Fruit fly (Drosophila melanogaster) whole organism, embryonic: Measurements from ENCODE around the gene CG8372.

Source experiments
- Atf3 ChIP-seq: fragments of 200-800 bp; sonication (Bioruptor generic); optimal IDR thresholded peaks from 3 replicates; lab custom pipeline; 2016; ENCODE audit warnings: missing biosample characterization, missing genetic modification characterization
- Atf6 ChIP-seq: fragments of 200-800 bp; sonication (Bioruptor generic); IDR thresholded peaks from 2 replicates; pipeline ENCODE4 v1.3.6; 2022; ENCODE audit warnings: missing biosample characterization, missing genetic modification characterization
- B-H2 ChIP-seq: fragments of 200-800 bp; sonication (Bioruptor generic); optimal IDR thresholded peaks from 2 replicates; lab custom pipeline; 2018; ENCODE audit warnings: missing biosample characterization, mild to moderate bottlenecking, missing genetic modification characterization
- CG10274 ChIP-seq: fragments of 200-800 bp; sonication (Bioruptor generic); optimal IDR thresholded peaks from 3 replicates; lab custom pipeline; 2017; ENCODE audit warnings: missing biosample characterization, mild to moderate bottlenecking, missing genetic modification characterization
- CG10654 ChIP-seq: fragments of 200-800 bp; sonication (Bioruptor generic); optimal IDR thresholded peaks from 2 replicates; lab custom pipeline; 2016; ENCODE audit warnings: missing biosample characterization, missing genetic modification characterization
- CG10979 ChIP-seq: fragments of 200-800 bp; sonication (Bioruptor generic); optimal IDR thresholded peaks from 2 replicates; lab custom pipeline; 2018; ENCODE audit warnings: missing biosample characterization, mild to moderate bottlenecking, missing genetic modification characterization, moderate library complexity
- CG12104 ChIP-seq: fragments of 200-800 bp; sonication (Bioruptor generic); optimal IDR thresholded peaks from 3 replicates; lab custom pipeline; 2016; ENCODE audit warnings: missing biosample characterization, missing genetic modification characterization
- CG12659 ChIP-seq: fragments of 200-800 bp; sonication (Bioruptor generic); optimal IDR thresholded peaks from 3 replicates; lab custom pipeline; 2017; ENCODE audit warnings: mild to moderate bottlenecking, missing biosample characterization, missing genetic modification reagents, missing genetic modification characterization
- CG12744 ChIP-seq: fragments of 200-800 bp; sonication (Bioruptor generic); optimal IDR thresholded peaks from 2 replicates; lab custom pipeline; 2016; ENCODE audit warnings: missing biosample characterization, missing genetic modification characterization
- CG14441 ChIP-seq: fragments of 200-800 bp; sonication (Bioruptor generic); IDR thresholded peaks from 2 replicates; pipeline ENCODE4 v1.3.6; 2022; ENCODE audit warnings: missing biosample characterization, missing genetic modification characterization
- CG14667 ChIP-seq: fragments of 200-800 bp; sonication (Bioruptor generic); IDR thresholded peaks from 2 replicates; pipeline ENCODE4 v1.3.6; 2022; ENCODE audit warnings: missing biosample characterization, missing genetic modification characterization
- CG15073 ChIP-seq: fragments of 200-800 bp; sonication (Bioruptor generic); optimal IDR thresholded peaks from 2 replicates; lab custom pipeline; 2016; ENCODE audit warnings: missing biosample characterization, missing genetic modification characterization
- CG1529 ChIP-seq: fragments of 200-800 bp; sonication (Bioruptor generic); optimal IDR thresholded peaks from 3 replicates; lab custom pipeline; 2018; ENCODE audit warnings: missing biosample characterization, missing genetic modification characterization
- CG1647 ChIP-seq: fragments of 200-800 bp; sonication (Bioruptor generic); optimal IDR thresholded peaks from 3 replicates; lab custom pipeline; 2016; ENCODE audit warnings: missing biosample characterization, missing genetic modification characterization
- CG17912 ChIP-seq: fragments of 200-800 bp; sonication (Bioruptor generic); optimal IDR thresholded peaks from 2 replicates; lab custom pipeline; 2018; ENCODE audit warnings: missing biosample characterization, mild to moderate bottlenecking, missing genetic modification characterization
- CG30020 ChIP-seq: fragments of 200-800 bp; optimal IDR thresholded peaks from 2 replicates; lab custom pipeline; 2019; ENCODE audit warnings: missing biosample characterization, mild to moderate bottlenecking, missing genetic modification characterization, moderate library complexity
- CG30431 ChIP-seq: fragments of 200-800 bp; sonication (Bioruptor generic); optimal IDR thresholded peaks from 2 replicates; lab custom pipeline; 2017; ENCODE audit warnings: missing biosample characterization, missing genetic modification characterization
- CG31365 ChIP-seq: fragments of 200-800 bp; sonication (Bioruptor generic); optimal IDR thresholded peaks from 2 replicates; lab custom pipeline; 2018; ENCODE audit warnings: missing biosample characterization, mild to moderate bottlenecking, missing genetic modification characterization
- CG32767 ChIP-seq: fragments of 200-800 bp; sonication (Bioruptor generic); IDR thresholded peaks from 2 replicates; pipeline ENCODE4 v1.3.6; 2022; ENCODE audit warnings: missing biosample characterization, missing genetic modification characterization
- CG4404 ChIP-seq: fragments of 200-800 bp; sonication (Bioruptor generic); IDR thresholded peaks from 2 replicates; pipeline ENCODE4 v1.3.6; 2022; ENCODE audit warnings: missing biosample characterization, missing genetic modification characterization
- CG4707 ChIP-seq: fragments of 200-800 bp; sonication (Bioruptor generic); optimal IDR thresholded peaks from 2 replicates; lab custom pipeline; 2018; ENCODE audit warnings: missing biosample characterization, mild to moderate bottlenecking, missing genetic modification characterization, moderate library complexity
- CG4854 ChIP-seq: fragments of 200-800 bp; sonication (Bioruptor generic); optimal IDR thresholded peaks from 2 replicates; lab custom pipeline; 2016; ENCODE audit warnings: missing biosample characterization, missing genetic modification characterization, inconsistent platforms
- CG7928 ChIP-seq: fragments of 200-800 bp; sonication (Bioruptor generic); optimal IDR thresholded peaks from 2 replicates; lab custom pipeline; 2017; ENCODE audit warnings: missing biosample characterization, mild to moderate bottlenecking, missing genetic modification characterization
- CG9727 ChIP-seq: fragments of 200-800 bp; sonication (Bioruptor generic); optimal IDR thresholded peaks from 3 replicates; lab custom pipeline; 2017; ENCODE audit warnings: missing biosample characterization, mild to moderate bottlenecking, missing genetic modification characterization
- Deaf1 ChIP-seq: fragments of 200-800 bp; optimal IDR thresholded peaks from 3 replicates; lab custom pipeline; 2019; ENCODE audit warnings: missing biosample characterization, mild to moderate bottlenecking, missing genetic modification characterization, moderate library complexity
- HmgD ChIP-seq: fragments of 200-800 bp; sonication (Bioruptor generic); optimal IDR thresholded peaks from 3 replicates; lab custom pipeline; 2016; ENCODE audit warnings: missing biosample characterization, missing genetic modification characterization
- HmgZ ChIP-seq: fragments of 200-800 bp; sonication (Bioruptor generic); optimal IDR thresholded peaks from 2 replicates; lab custom pipeline; 2018; ENCODE audit warnings: missing biosample characterization, mild to moderate bottlenecking, missing genetic modification characterization
- Nf-YC ChIP-seq: fragments of 200-800 bp; optimal IDR thresholded peaks from 3 replicates; lab custom pipeline; 2019; ENCODE audit warnings: missing biosample characterization, mild to moderate bottlenecking, missing genetic modification characterization, moderate library complexity
- Sox102F ChIP-seq: fragments of 200-800 bp; sonication (Bioruptor generic); optimal IDR thresholded peaks from 2 replicates; lab custom pipeline; 2018; ENCODE audit warnings: missing biosample characterization, mild to moderate bottlenecking, missing genetic modification characterization, moderate library complexity
- amos ChIP-seq: fragments of 200-800 bp; sonication (Bioruptor generic); IDR thresholded peaks from 2 replicates; pipeline ENCODE4 v1.3.6; 2022; ENCODE audit warnings: missing biosample characterization, missing genetic modification characterization; ENCODE audit not compliant: partially characterized antibody
- ap ChIP-seq: fragments of 200-800 bp; sonication (Bioruptor generic); IDR thresholded peaks from 2 replicates; pipeline ENCODE4 v1.3.6; 2022; ENCODE audit warnings: missing biosample characterization, missing genetic modification characterization
- ash1 ChIP-seq: fragments of 200-800 bp; sonication (Bioruptor generic); optimal IDR thresholded peaks from 2 replicates; lab custom pipeline; 2018; ENCODE audit warnings: missing biosample characterization, mild to moderate bottlenecking, missing genetic modification characterization
- cad ChIP-seq: fragments of >200 bp; optimal IDR thresholded peaks from 2 replicates; lab custom pipeline; 2017; ENCODE audit warnings: missing biosample characterization, missing genetic modification characterization
- chinmo ChIP-seq: fragments of 200-800 bp; sonication (Bioruptor generic); IDR thresholded peaks from 4 replicates; pipeline ENCODE4 v1.3.6; 2022; ENCODE audit warnings: missing biosample characterization, missing genetic modification characterization; ENCODE audit not compliant: partially characterized antibody
- ci ChIP-seq: fragments of 200-800 bp; sonication (Bioruptor generic); IDR thresholded peaks from 3 replicates; pipeline ENCODE4 v1.3.6; 2022; ENCODE audit warnings: missing biosample characterization, missing genetic modification characterization
- ftz-f1 ChIP-seq: fragments of 200-800 bp; sonication (Bioruptor generic); optimal IDR thresholded peaks from 2 replicates; lab custom pipeline; 2016; ENCODE audit warnings: missing biosample characterization, missing genetic modification characterization
- grn ChIP-seq: fragments of 200-800 bp; sonication (Bioruptor generic); optimal IDR thresholded peaks from 3 replicates; lab custom pipeline; 2017; ENCODE audit warnings: missing biosample characterization, missing genetic modification characterization
- inv ChIP-seq: fragments of 200-800 bp; sonication (Bioruptor generic); IDR thresholded peaks from 2 replicates; pipeline ENCODE4 v1.3.6; 2022; ENCODE audit warnings: missing biosample characterization, missing genetic modification characterization; ENCODE audit not compliant: partially characterized antibody
- jigr1 ChIP-seq: fragments of 200-800 bp; sonication (Bioruptor generic); IDR thresholded peaks from 3 replicates; pipeline ENCODE4 v1.3.6; 2022; ENCODE audit warnings: missing biosample characterization, missing genetic modification characterization
- luna ChIP-seq: fragments of 200-800 bp; sonication (Bioruptor generic); optimal IDR thresholded peaks from 2 replicates; lab custom pipeline; 2016; ENCODE audit warnings: missing biosample characterization, missing genetic modification characterization
- nom ChIP-seq: fragments of 200-800 bp; sonication (Bioruptor generic); optimal IDR thresholded peaks from 2 replicates; lab custom pipeline; 2017; ENCODE audit warnings: missing biosample characterization, missing genetic modification characterization, mild to moderate bottlenecking, moderate library complexity, missing genetic modification reagents
- org-1 ChIP-seq: fragments of 200-800 bp; sonication (Bioruptor generic); optimal IDR thresholded peaks from 2 replicates; lab custom pipeline; 2017; ENCODE audit warnings: missing biosample characterization, missing genetic modification characterization
- pita ChIP-seq: fragments of 200-800 bp; sonication (Bioruptor generic); optimal IDR thresholded peaks from 2 replicates; lab custom pipeline; 2017; ENCODE audit warnings: missing biosample characterization, mild to moderate bottlenecking, missing genetic modification characterization
- sens ChIP-seq: fragments of 200-800 bp; sonication (Bioruptor generic); peaks from one replicate; lab custom pipeline; 2016; ENCODE audit warnings: missing biosample characterization, missing genetic modification characterization
- sens-2 ChIP-seq: fragments of 200-800 bp; sonication (Bioruptor generic); IDR thresholded peaks from 2 replicates; pipeline ENCODE4 v1.3.6; 2022; ENCODE audit warnings: missing biosample characterization, missing genetic modification characterization
- shn ChIP-seq: fragments of 200-800 bp; sonication (Bioruptor generic); optimal IDR thresholded peaks from 3 replicates; lab custom pipeline; 2016; ENCODE audit warnings: missing biosample characterization, missing genetic modification characterization
- sr ChIP-seq: fragments of 200-800 bp; sonication (Bioruptor generic); IDR thresholded peaks from 3 replicates; pipeline ENCODE4 v1.3.6; 2022; ENCODE audit warnings: missing biosample characterization, missing genetic modification characterization
- ssp ChIP-seq: fragments of 200-800 bp; sonication (Bioruptor generic); IDR thresholded peaks from 2 replicates; pipeline ENCODE4 v1.3.6; 2022; ENCODE audit warnings: missing biosample characterization, missing genetic modification characterization
- trh ChIP-seq: fragments of 200-800 bp; sonication (Bioruptor generic); optimal IDR thresholded peaks from 2 replicates; lab custom pipeline; 2016; ENCODE audit warnings: missing biosample characterization, missing genetic modification characterization
- vnd ChIP-seq: fragments of 200-800 bp; sonication (Bioruptor generic); IDR thresholded peaks from 3 replicates; pipeline ENCODE4 v1.3.6; 2022; ENCODE audit warnings: missing biosample characterization, missing genetic modification characterization; ENCODE audit not compliant: partially characterized antibody
- zfh1 ChIP-seq: fragments of 200-800 bp; sonication (Bioruptor generic); IDR thresholded peaks from 3 replicates; pipeline ENCODE4 v1.3.6; 2022; ENCODE audit warnings: missing biosample characterization, missing genetic modification characterization

The CG8372 gene

DNA sequence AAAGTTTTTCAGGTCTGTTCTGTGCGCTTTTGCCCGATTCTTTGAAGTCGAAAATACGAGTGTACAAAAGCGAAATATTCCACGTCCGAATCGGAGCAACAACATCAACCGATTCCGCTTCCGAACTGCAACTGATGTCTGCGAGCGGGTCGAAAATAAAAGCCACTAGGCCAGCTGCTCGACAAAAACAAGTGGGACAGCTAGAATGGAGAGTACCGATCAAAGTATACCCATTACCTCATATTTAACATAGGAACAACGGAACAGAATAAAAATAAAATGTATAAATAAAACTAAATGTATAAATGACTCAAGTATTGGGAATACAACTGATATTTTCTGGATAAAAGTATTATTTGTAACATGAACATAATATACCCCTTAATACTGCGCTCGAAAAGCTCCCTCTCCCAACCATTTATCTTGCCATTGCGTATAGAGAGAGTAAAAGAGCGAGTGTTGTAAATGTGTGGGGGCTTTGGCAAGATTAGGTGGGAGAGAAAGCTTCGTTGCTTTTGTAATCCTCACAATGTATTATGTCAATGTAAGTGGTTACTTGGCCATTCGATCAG lies 7.6 kb downstream of the CG8372 start, which contains the start of gene SLC5A11 (continued):
- TF ChIP-seq Atf3: no peak
- TF ChIP-seq CG14667 (GFP tag; lab: Robert Waterston, UW): peak; percentile 94
- TF ChIP-seq CG1529 (GFP tag; lab: Kevin White, UChicago): peak; percentile 94
- peak; percentile 99 for TF ChIP-seq CG10979
- peak; percentile 59 for TF ChIP-seq CG17912 (GFP tag; lab: Kevin White, UChicago)
- TF ChIP-seq CG10654: peak; percentile 98
- TF ChIP-seq vnd: no peak
- peak; percentile 95 for TF ChIP-seq ci (GFP tag; lab: Robert Waterston, UW)
- peak; percentile 84 for TF ChIP-seq CG10274 (GFP tag; lab: Kevin White, UChicago)
- peak; percentile 88 for TF ChIP-seq ap (GFP tag; lab: Robert Waterston, UW)
- peak; percentile 100 for TF ChIP-seq org-1 (GFP tag; lab: Kevin White, UChicago)
- TF ChIP-seq ssp: peak; percentile 91
- peak; percentile 97 for TF ChIP-seq grn (GFP tag; lab: Kevin White, UChicago)
- TF ChIP-seq CG12104 (GFP tag; lab: Kevin White, UChicago): peak; percentile 100
- TF ChIP-seq shn: peak; percentile 56
- peak; percentile 93 for TF ChIP-seq sr (GFP tag; lab: Robert Waterston, UW)
- TF ChIP-seq HmgZ: peak; percentile 96
- TF ChIP-seq jigr1 (GFP tag; lab: Robert Waterston, UW): peak; percentile 98
- peak; percentile 47 for TF ChIP-seq CG12744
- peak; percentile 96 for TF ChIP-seq trh (GFP tag; lab: Kevin White, UChicago)
- TF ChIP-seq sens-2: peak; percentile 95
- peak; percentile 68 for TF ChIP-seq ash1
- TF ChIP-seq luna: peak; percentile 14
- TF ChIP-seq CG4404 (GFP tag; lab: Robert Waterston, UW): peak; percentile 85
- peak; percentile 90 for TF ChIP-seq nom (GFP tag; lab: Kevin White, UChicago)
- TF ChIP-seq inv (GFP tag; lab: Robert Waterston, UW): no peak
- TF ChIP-seq CG1647 (GFP tag; lab: Kevin White, UChicago): peak; percentile 99
- TF ChIP-seq sens: peak; percentile 84
- peak; percentile 99 for TF ChIP-seq CG9727 (GFP tag; lab: Kevin White, UChicago)
- peak; percentile 94 for TF ChIP-seq CG32767 (GFP tag; lab: Robert Waterston, UW)
- peak; percentile 23 for TF ChIP-seq CG30431
- peak; percentile 96 for TF ChIP-seq CG12659 (GFP tag; lab: Kevin White, UChicago)
- peak; percentile 97 for TF ChIP-seq CG14441
- TF ChIP-seq Deaf1 (tag; lab: Kevin White, UChicago): peak; percentile 95
- peak; percentile 94 for TF ChIP-seq zfh1 (GFP tag; lab: Robert Waterston, UW)
- peak; percentile 84 for TF ChIP-seq CG30020
- peak; percentile 99 for TF ChIP-seq CG4854
- TF ChIP-seq chinmo (GFP tag; lab: Robert Waterston, UW): peak; percentile 86; the same call in 2 of the 4 replicates
- TF ChIP-seq HmgD (GFP tag; lab: Kevin White, UChicago): no peak
- TF ChIP-seq Sox102F (GFP tag; lab: Kevin White, UChicago): peak; percentile 88
- TF ChIP-seq CG15073 (GFP tag; lab: Kevin White, UChicago): peak; percentile 83
- TF ChIP-seq pita: no peak
- TF ChIP-seq CG7928 (GFP tag; lab: Kevin White, UChicago): peak; percentile 64
- peak; percentile 88 for TF ChIP-seq B-H2 (GFP tag; lab: Kevin White, UChicago)
- peak; percentile 81 for TF ChIP-seq CG4707 (GFP tag; lab: Kevin White, UChicago)
- TF ChIP-seq Nf-YC (tag; lab: Kevin White, UChicago): peak; percentile 91
- peak; percentile 82 for TF ChIP-seq CG31365 (tag; lab: Kevin White, UChicago)
- peak; percentile 100 for TF ChIP-seq Atf6 (GFP tag; lab: Robert Waterston, UW)
- TF ChIP-seq cad (GFP tag; lab: Kevin White, UChicago): no peak
- TF ChIP-seq ftz-f1 (GFP tag; lab: Kevin White, UChicago): no peak
- TF ChIP-seq amos (GFP tag; lab: Robert Waterston, UW): no peak; the same call in 1 of the 2 replicates
